Worm (Caenorhabditis elegans) whole organism, young adult: ENCODE results near the gene col-135.

Experiments used
- B0019.2 ChIP-seq: fragments of 200-800 bp; sonication (Bioruptor generic); conservative IDR thresholded peaks from 2 replicates; pipeline ENCODE4 v1.3.6; 2022; ENCODE audit warnings: missing genetic modification reagents, missing genetic modification characterization, missing compliant biosample characterization
- F39B2.1 ChIP-seq: fragments of 200-800 bp; sonication (Bioruptor generic); IDR thresholded peaks from 2 replicates; pipeline ENCODE4 v1.3.6; 2022; ENCODE audit warnings: missing genetic modification reagents, missing genetic modification characterization, missing compliant biosample characterization
- ceh-27 ChIP-seq: fragments of 200-800 bp; sonication (Bioruptor generic); optimal IDR thresholded peaks from 2 replicates; lab custom pipeline; 2018; ENCODE audit warnings: mild to moderate bottlenecking, missing genetic modification characterization, moderate library complexity, missing compliant biosample characterization
- efl-1 ChIP-seq: fragments of 150-350 bp; optimal IDR thresholded peaks from 2 replicates; lab custom pipeline; 2014; ENCODE audit warnings: missing biosample characterization, missing genetic modification reagents, missing genetic modification characterization
- him-1 ChIP-seq: sonication (generic microtip); optimal IDR thresholded peaks from 2 replicates; lab custom pipeline; 2016; ENCODE audit warnings: missing genotype, missing genetic modification reagents, missing genetic modification characterization, missing compliant biosample characterization
- rpc-1 ChIP-seq, 2 experiments: fragments of 150-350 bp in 1 of 2; sonication (generic microtip) in 1 of 2; optimal IDR thresholded peaks; 2 replicates each; lab custom pipeline; 2014 to 2018; ENCODE audit warnings: missing biosample characterization in 1 of 2, missing genetic modification characterization in 1 of 2, missing genetic modification reagents in 1 of 2, missing genotype in 1 of 2
- snpc-4 ChIP-seq, 5 experiments: fragments of 150-350 bp in 1 of 5; sonication (generic microtip) in 4 of 5; optimal IDR thresholded peaks; 2 replicates each; lab custom pipeline; 2014 to 2018; ENCODE audit warnings: missing genetic modification characterization in 5 of 5, missing biosample characterization in 3 of 5, antibody characterized with exemption in 2 of 5, mild to moderate bottlenecking in 2 of 5, missing compliant biosample characterization in 2 of 5, missing genotype in 2 of 5, moderate library complexity in 2 of 5, missing genetic modification reagents in 1 of 5
- tlf-1 ChIP-seq: fragments of 200-800 bp; sonication (Bioruptor generic); optimal IDR thresholded peaks from 2 replicates; lab custom pipeline; 2018; ENCODE audit warnings: mild to moderate bottlenecking, missing genetic modification characterization, missing compliant biosample characterization

DNA sequence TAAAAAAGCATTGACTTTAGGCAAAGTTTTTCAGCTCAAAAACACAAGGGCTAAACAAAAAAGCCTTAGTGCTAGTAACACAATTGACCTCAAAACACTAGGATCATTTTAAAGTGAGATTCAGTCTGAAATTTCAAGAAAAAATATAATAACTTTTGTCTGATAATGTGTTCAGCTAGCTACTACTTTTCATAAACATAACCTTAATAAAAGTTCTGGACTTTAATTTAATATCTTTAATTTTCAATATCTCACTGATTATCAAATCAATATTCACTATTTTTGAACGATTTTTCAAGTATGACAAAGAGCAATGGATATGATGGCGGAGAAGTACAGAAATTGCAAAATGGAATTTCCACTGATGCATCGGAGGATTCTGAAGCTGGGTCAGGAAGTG lies 17.3 kb downstream of the col-135 start, which contains the start of gene M199.135:
- no peak for TF ChIP-seq F39B2.1
- TF ChIP-seq snpc-4 (GFP tag; optimal IDR thresholded peaks at IDR 0.05; lab: Kevin White, UChicago), result no peak
- TF ChIP-seq snpc-4 (tag; optimal IDR thresholded peaks at IDR 0.05; lab: Kevin White, UChicago), result no peak
- no peak for TF ChIP-seq efl-1 (GFP tag; lab: Kevin White, UChicago)
- no peak for TF ChIP-seq rpc-1 (optimal IDR thresholded peaks at IDR 0.05; lab: Kevin White, UChicago)
- no peak for TF ChIP-seq rpc-1 (tag; optimal IDR thresholded peaks at IDR 0.05; lab: Kevin White, UChicago)
- no peak for TF ChIP-seq B0019.2 (GFP tag; lab: Robert Waterston, UW)
- no peak for TF ChIP-seq him-1 (tag; lab: Kevin White, UChicago)
- TF ChIP-seq tlf-1, result no peak
- TF ChIP-seq ceh-27 (GFP tag; lab: Kevin White, UChicago), result no peak
